Worm (Caenorhabditis elegans) whole organism, mixed stage, embryonic: ENCODE results near the gene lpin-1.

Source experiments
- M03D4.4 ChIP-seq: sonication (generic microtip); optimal IDR thresholded peaks from 2 replicates; lab custom pipeline; 2017; ENCODE audit warnings: mild to moderate bottlenecking, missing genetic modification characterization, missing compliant biosample characterization
- bed-3 ChIP-seq: fragments of 200-800 bp; sonication (Bioruptor generic); optimal IDR thresholded peaks from 3 replicates; lab custom pipeline; 2018; ENCODE audit warnings: mild to moderate bottlenecking, missing genetic modification characterization, moderate library complexity, missing compliant biosample characterization
- ceh-39 ChIP-seq: fragments of 150-350 bp; optimal IDR thresholded peaks from 2 replicates; lab custom pipeline; 2014; ENCODE audit warnings: missing biosample characterization, missing genetic modification characterization
- ceh-43 ChIP-seq: fragments of 200-800 bp; sonication (Bioruptor generic); optimal IDR thresholded peaks from 2 replicates; lab custom pipeline; 2018; ENCODE audit warnings: mild to moderate bottlenecking, missing genetic modification characterization, moderate library complexity, missing compliant biosample characterization
- ces-1 ChIP-seq: fragments of 150-350 bp; optimal IDR thresholded peaks from 2 replicates; lab custom pipeline; 2014; ENCODE audit warnings: missing biosample characterization, missing genetic modification reagents, missing genetic modification characterization
- drap-1 ChIP-seq: fragments of 200-800 bp; sonication (Bioruptor generic); optimal IDR thresholded peaks from 3 replicates; lab custom pipeline; 2018; ENCODE audit warnings: mild to moderate bottlenecking, missing genetic modification characterization, missing compliant biosample characterization
- elt-1 ChIP-seq: sonication (generic microtip); optimal IDR thresholded peaks from 2 replicates; lab custom pipeline; 2017; ENCODE audit warnings: missing genetic modification characterization, mild to moderate bottlenecking, missing compliant biosample characterization, antibody characterized with exemption, moderate library complexity, borderline replicate concordance; ENCODE audit not compliant: insufficient read depth
- elt-3 ChIP-seq: fragments of 150-350 bp; optimal IDR thresholded peaks from 2 replicates; lab custom pipeline; 2014; ENCODE audit warnings: missing biosample characterization, missing genetic modification characterization
- flh-1 ChIP-seq: fragments of 200-800 bp; sonication (Bioruptor generic); optimal IDR thresholded peaks from 2 replicates; lab custom pipeline; 2018; ENCODE audit warnings: mild to moderate bottlenecking, missing genetic modification characterization, moderate library complexity, missing compliant biosample characterization
- ham-2 ChIP-seq: fragments of 200-800 bp; sonication (Bioruptor generic); optimal IDR thresholded peaks from 2 replicates; lab custom pipeline; 2018; ENCODE audit warnings: mild to moderate bottlenecking, missing genetic modification characterization, missing compliant biosample characterization
- hlh-1 ChIP-seq: fragments of 150-350 bp; optimal IDR thresholded peaks from 2 replicates; lab custom pipeline; 2014; ENCODE audit warnings: missing biosample characterization, missing genetic modification reagents, missing genetic modification characterization
- lin-13 ChIP-seq: fragments of 150-350 bp; optimal IDR thresholded peaks from 2 replicates; lab custom pipeline; 2014; ENCODE audit warnings: missing biosample characterization, missing genetic modification characterization
- lsy-2 ChIP-seq: fragments of 150-350 bp; optimal IDR thresholded peaks from 2 replicates; lab custom pipeline; 2014; ENCODE audit warnings: missing biosample characterization, missing genetic modification characterization
- mab-5 ChIP-seq: fragments of 150-350 bp; optimal IDR thresholded peaks from 2 replicates; lab custom pipeline; 2014; ENCODE audit warnings: missing biosample characterization, missing genetic modification characterization
- mep-1 ChIP-seq: fragments of 150-350 bp; optimal IDR thresholded peaks from 2 replicates; lab custom pipeline; 2017; ENCODE audit warnings: missing biosample characterization, missing genetic modification reagents, missing genetic modification characterization, inconsistent platforms
- mls-2 ChIP-seq: sonication (generic microtip); optimal IDR thresholded peaks from 2 replicates; lab custom pipeline; 2016; ENCODE audit warnings: mild to moderate bottlenecking, missing genetic modification characterization, moderate library complexity, missing compliant biosample characterization
- nhr-2 ChIP-seq: fragments of 150-350 bp; optimal IDR thresholded peaks from 2 replicates; lab custom pipeline; 2014; ENCODE audit warnings: missing biosample characterization, missing genetic modification characterization
- nhr-237 ChIP-seq: fragments of 150-350 bp; optimal IDR thresholded peaks from 2 replicates; lab custom pipeline; 2014; ENCODE audit warnings: missing biosample characterization, missing genetic modification characterization
- nhr-28 ChIP-seq: fragments of 150-350 bp; optimal IDR thresholded peaks from 2 replicates; lab custom pipeline; 2014; ENCODE audit warnings: missing biosample characterization, missing genetic modification characterization
- nhr-76 ChIP-seq: sonication (generic microtip); optimal IDR thresholded peaks from 2 replicates; lab custom pipeline; 2017; ENCODE audit warnings: missing biosample characterization, missing genetic modification characterization
- pha-4 ChIP-seq: fragments of 150-350 bp; optimal IDR thresholded peaks from 2 replicates; lab custom pipeline; 2018; ENCODE audit warnings: missing biosample characterization, missing genetic modification reagents, missing genetic modification characterization
- sem-2 ChIP-seq: fragments of 200-800 bp; sonication (Bioruptor generic); optimal IDR thresholded peaks from 2 replicates; lab custom pipeline; 2018; ENCODE audit warnings: mild to moderate bottlenecking, missing genetic modification characterization, missing compliant biosample characterization
- snpc-4 ChIP-seq: fragments of 150-350 bp; optimal IDR thresholded peaks from 2 replicates; lab custom pipeline; 2014; ENCODE audit warnings: missing biosample characterization, missing genetic modification characterization
- unc-120 ChIP-seq: sonication (generic microtip); optimal IDR thresholded peaks from 2 replicates; lab custom pipeline; 2017; ENCODE audit warnings: missing genetic modification characterization, missing compliant biosample characterization; ENCODE audit not compliant: poor library complexity, severe bottlenecking
- unc-39 ChIP-seq: fragments of 150-350 bp; optimal IDR thresholded peaks from 2 replicates; lab custom pipeline; 2014; ENCODE audit warnings: missing biosample characterization, missing genetic modification characterization
- unc-62 ChIP-seq: fragments of 150-350 bp; optimal IDR thresholded peaks from 2 replicates; lab custom pipeline; 2014; ENCODE audit warnings: missing biosample characterization, missing genetic modification reagents, missing genetic modification characterization
- zip-8 ChIP-seq: fragments of 150-350 bp; optimal IDR thresholded peaks from 2 replicates; lab custom pipeline; 2014; ENCODE audit warnings: missing biosample characterization, missing genetic modification characterization
- ztf-11 ChIP-seq: fragments of 150-350 bp; optimal IDR thresholded peaks from 2 replicates; lab custom pipeline; 2014; ENCODE audit warnings: missing biosample characterization, missing genetic modification characterization

lpin-1 gene

ce11 chrV:13657841-13658338 lies 4.0 kb upstream of the lpin-1 start:
- TF ChIP-seq unc-62 (GFP tag; lab: Kevin White, UChicago): peak; percentile 44
- TF ChIP-seq M03D4.4 (tag; lab: Kevin White, UChicago): no peak
- TF ChIP-seq hlh-1 (tag; lab: Kevin White, UChicago): peak; percentile 72
- TF ChIP-seq zip-8 (tag; lab: Kevin White, UChicago): no peak

- TF ChIP-seq M03D4.4 (tag; lab: Kevin White, UChicago) (no peak), snpc-4 (tag; lab: Kevin White, UChicago) (no peak), lsy-2 (tag; lab: Kevin White, UChicago) (no peak), hlh-1 (tag; lab: Kevin White, UChicago) (no peak), mab-5 (tag; lab: Kevin White, UChicago) (no peak)
- TF ChIP-seq, all 35 proteins: peak for 0
Measured at ce11 chrV:13657291-13657690, 3.4 kb upstream of the lpin-1 start.

ce11 chrV:13656346-13657254 lies 2.7 kb upstream of the lpin-1 start:
- no peak for TF ChIP-seq hlh-1 (tag; lab: Kevin White, UChicago)
- TF ChIP-seq unc-62 (GFP tag; lab: Kevin White, UChicago): peak; percentile 84
- peak; percentile 76 for TF ChIP-seq ham-2 (GFP tag; lab: Kevin White, UChicago)

ce11 chrV:13655202-13655764 lies 1.4 kb upstream of the lpin-1 start:
- TF ChIP-seq bed-3 (GFP tag; lab: Kevin White, UChicago): no peak
- peak; percentile 42 for TF ChIP-seq unc-120 (tag; lab: Kevin White, UChicago)
- TF ChIP-seq elt-3 (tag; lab: Kevin White, UChicago): no peak
- TF ChIP-seq mep-1 (tag; lab: Kevin White, UChicago): peak; percentile 69
- peak; percentile 33 for TF ChIP-seq lsy-2 (tag; lab: Kevin White, UChicago)
- peak; percentile 82 for TF ChIP-seq ces-1
- TF ChIP-seq nhr-237: no peak
- peak; percentile 73 for TF ChIP-seq unc-62 (GFP tag; lab: Kevin White, UChicago)
- no peak for TF ChIP-seq elt-1
- peak; percentile 28 for TF ChIP-seq ceh-43 (GFP tag; lab: Kevin White, UChicago)
- TF ChIP-seq mls-2 (tag; lab: Kevin White, UChicago): peak; percentile 42
- peak; percentile 40 for TF ChIP-seq M03D4.4 (tag; lab: Kevin White, UChicago)
- TF ChIP-seq, all 35 proteins: peak for 8

- TF ChIP-seq unc-39: no peak
- TF ChIP-seq nhr-28 (tag; lab: Kevin White, UChicago): no peak
- no peak for TF ChIP-seq mep-1 (tag; lab: Kevin White, UChicago)
- TF ChIP-seq lin-13: no peak
- no peak for TF ChIP-seq flh-1 (GFP tag; lab: Kevin White, UChicago)
- no peak for TF ChIP-seq sem-2 (GFP tag; lab: Kevin White, UChicago)
- TF ChIP-seq ceh-43 (GFP tag; lab: Kevin White, UChicago): no peak
- TF ChIP-seq zip-8 (tag; lab: Kevin White, UChicago): no peak
- TF ChIP-seq elt-3 (tag; lab: Kevin White, UChicago): no peak
- TF ChIP-seq nhr-76 (tag; lab: Kevin White, UChicago): no peak
- TF ChIP-seq ztf-11 (tag; lab: Kevin White, UChicago): no peak
- TF ChIP-seq pha-4 (tag; lab: Kevin White, UChicago): no peak
- no peak for TF ChIP-seq nhr-2 (tag; lab: Kevin White, UChicago)
- TF ChIP-seq ham-2 (GFP tag; lab: Kevin White, UChicago): no peak
- TF ChIP-seq drap-1 (GFP tag; lab: Kevin White, UChicago): no peak
- TF ChIP-seq ceh-39 (tag; lab: Kevin White, UChicago): no peak
- no peak for TF ChIP-seq ces-1
Measured at ce11 chrV:13654394-13654792, 464 bp upstream of the lpin-1 start.
